Fruit fly (Drosophila melanogaster) whole organism, adult: ENCODE results near the gene Edg91.

Experiments used
- CG14711 ChIP-seq: fragments of 200-800 bp; sonication (Bioruptor generic); optimal IDR thresholded peaks from 2 replicates; lab custom pipeline; 2018; ENCODE audit warnings: missing biosample characterization, mild to moderate bottlenecking, missing genetic modification characterization, moderate library complexity
- CG1620 ChIP-seq: fragments of 200-800 bp; sonication (Bioruptor generic); optimal IDR thresholded peaks from 2 replicates; lab custom pipeline; 2016; ENCODE audit warnings: missing biosample characterization, missing genetic modification characterization
- CG33017 ChIP-seq: fragments of 200-800 bp; sonication (Bioruptor generic); optimal IDR thresholded peaks from 2 replicates; lab custom pipeline; 2018; ENCODE audit warnings: missing biosample characterization, mild to moderate bottlenecking, missing genetic modification characterization, moderate library complexity
- CG5204 ChIP-seq: fragments of 200-800 bp; sonication (Bioruptor generic); optimal IDR thresholded peaks from 2 replicates; lab custom pipeline; 2016; ENCODE audit warnings: missing biosample characterization, missing genetic modification characterization
- CG7045 ChIP-seq: fragments of 200-800 bp; sonication (Bioruptor generic); optimal IDR thresholded peaks from 2 replicates; lab custom pipeline; 2017; ENCODE audit warnings: missing biosample characterization, mild to moderate bottlenecking, missing genetic modification characterization
- Clk ChIP-seq: fragments of 200-800 bp; sonication (Bioruptor generic); optimal IDR thresholded peaks from 2 replicates; lab custom pipeline; 2017; ENCODE audit warnings: missing biosample characterization, missing genetic modification characterization
- Hr96 ChIP-seq: fragments of 200-800 bp; sonication (Bioruptor generic); optimal IDR thresholded peaks from 2 replicates; lab custom pipeline; 2016; ENCODE audit warnings: missing biosample characterization, missing genetic modification characterization
- cnc ChIP-seq, 2 experiments: fragments of >200 bp; optimal IDR thresholded peaks; 2 replicates each; lab custom pipeline; 2017
- ovo ChIP-seq: fragments of 200-800 bp; sonication (Bioruptor generic); optimal IDR thresholded peaks from 2 replicates; lab custom pipeline; 2016; ENCODE audit warnings: missing biosample characterization, missing genetic modification characterization
- pad ChIP-seq: fragments of 200-800 bp; sonication (Bioruptor generic); optimal IDR thresholded peaks from 3 replicates; lab custom pipeline; 2017; ENCODE audit warnings: missing biosample characterization, missing genetic modification characterization, mild to moderate bottlenecking, moderate library complexity, missing genetic modification reagents
- toe ChIP-seq: fragments of 200-800 bp; sonication (Bioruptor generic); optimal IDR thresholded peaks from 2 replicates; lab custom pipeline; 2016; ENCODE audit warnings: missing biosample characterization, missing genetic modification characterization

- TF ChIP-seq CG1620 (GFP tag; lab: Kevin White, UChicago) (no peak), ovo (GFP tag; lab: Kevin White, UChicago) (no peak), CG7045 (no peak), Clk (no peak), cnc (optimal IDR thresholded peaks at IDR 0.05; lab: Kevin White, UChicago) (no peak), CG14711 (tag; lab: Kevin White, UChicago) (no peak), pad (GFP tag; lab: Kevin White, UChicago) (no peak), Hr96 (no peak), toe (no peak), CG5204 (GFP tag; lab: Kevin White, UChicago) (no peak), CG33017 (tag; lab: Kevin White, UChicago) (no peak)
Observed at dm6 chr3R:17564837-17565236, 46.5 kb downstream of the Edg91 start.
